Fruit fly (Drosophila melanogaster): ENCODE measurements around the gene Mulk.

The Mulk gene

DNA sequence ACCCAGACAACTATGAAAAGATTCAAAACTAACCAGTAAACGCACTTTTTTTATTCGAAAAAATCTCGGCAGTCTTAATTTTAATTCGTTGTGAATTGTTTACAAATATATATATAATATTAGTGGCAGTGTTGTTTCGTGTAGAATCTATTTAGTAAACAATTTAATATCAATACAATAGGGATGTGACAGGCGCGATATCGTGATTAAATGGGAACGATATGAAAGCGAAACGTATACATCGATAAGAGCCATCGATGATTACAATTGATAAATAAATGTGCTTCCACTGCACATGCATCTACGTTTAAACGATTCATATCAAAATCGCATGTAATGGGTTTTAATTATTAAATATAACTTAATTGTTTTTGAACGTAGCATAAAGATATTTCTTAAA, 7.5 kb downstream of the Mulk start (continued):
- TF ChIP-seq salm (tag; optimal IDR thresholded peaks at IDR 0.05) (no peak), D19A (tag; optimal IDR thresholded peaks at IDR 0.05) (no peak), row (GFP tag; IDR thresholded peaks at IDR 0.05) (peak; percentile 84), CG11695 (GFP tag; IDR thresholded peaks at IDR 0.05) (no peak), chinmo (GFP tag; IDR thresholded peaks at IDR 0.05; ENCODE audit: partially characterized antibody) (peak; percentile 81; the same call in 1 of the 4 replicates), chn (GFP tag; optimal IDR thresholded peaks at IDR 0.05) (no peak), CG34376 (GFP tag; optimal IDR thresholded peaks at IDR 0.05) (no peak), NC2α (GFP tag; optimal IDR thresholded peaks at IDR 0.05) (no peak), MBD-R2 (GFP tag; IDR thresholded peaks at IDR 0.05) (peak; percentile 37; the same call in 1 of the 2 replicates), aop (GFP tag; IDR thresholded peaks at IDR 0.05) (no peak), ham (GFP tag; IDR thresholded peaks at IDR 0.05) (no peak), stwl (tag; optimal IDR thresholded peaks at IDR 0.05) (peak; percentile 59), CG17359 (tag; optimal IDR thresholded peaks at IDR 0.05) (no peak), Myb (GFP tag; optimal IDR thresholded peaks at IDR 0.05) (no peak), sens (GFP tag) (no peak), Bdp1 (GFP tag; optimal IDR thresholded peaks at IDR 0.05) (no peak), CG4404 (GFP tag; IDR thresholded peaks at IDR 0.05) (no peak), toy (GFP tag; IDR thresholded peaks at IDR 0.05) (no peak), CG12942 (GFP tag; optimal IDR thresholded peaks at IDR 0.05) (no peak), CG17912 (GFP tag; optimal IDR thresholded peaks at IDR 0.05) (no peak), phol (tag; optimal IDR thresholded peaks at IDR 0.05) (no peak), CTCF (GFP tag; optimal IDR thresholded peaks at IDR 0.05) (no peak), CG4424 (GFP tag; optimal IDR thresholded peaks at IDR 0.05) (no peak), Hmr (GFP tag; optimal IDR thresholded peaks at IDR 0.05) (no peak), pho (GFP tag; optimal IDR thresholded peaks at IDR 0.05) (no peak), CG10267 (tag; optimal IDR thresholded peaks at IDR 0.05) (peak; percentile 17), CG14050 (GFP tag; IDR thresholded peaks at IDR 0.05) (no peak), Mrtf (GFP tag; IDR thresholded peaks at IDR 0.05) (no peak), hbn (GFP tag; IDR thresholded peaks at IDR 0.05; ENCODE audit: partially characterized antibody) (peak; percentile 61; the same call in 1 of the 2 replicates), vnd (GFP tag; IDR thresholded peaks at IDR 0.05; ENCODE audit: partially characterized antibody) (peak; percentile 88), Lpt (GFP tag; optimal IDR thresholded peaks at IDR 0.05) (no peak), bbx (GFP tag; IDR thresholded peaks at IDR 0.05; ENCODE audit: partially characterized antibody) (peak; percentile 96), zen2 (GFP tag; IDR thresholded peaks at IDR 0.05; ENCODE audit: partially characterized antibody) (no peak; the same call in 2 of the 3 replicates), CG10462 (GFP tag; optimal IDR thresholded peaks at IDR 0.05) (no peak), CG9817 (tag; optimal IDR thresholded peaks at IDR 0.05) (no peak), vfl (GFP tag; optimal IDR thresholded peaks at IDR 0.05) (no peak), ssp (GFP tag; IDR thresholded peaks at IDR 0.05) (peak; percentile 82), Doc2 (GFP tag; IDR thresholded peaks at IDR 0.05) (no peak), Jarid2 (GFP tag; optimal IDR thresholded peaks at IDR 0.05) (no peak), CG2129 (GFP tag; IDR thresholded peaks at IDR 0.05; ENCODE audit: partially characterized antibody) (peak; percentile 64; the same call in 1 of the 2 replicates), CG7963 (GFP tag; IDR thresholded peaks at IDR 0.05; ENCODE audit: partially characterized antibody) (peak; percentile 84), CG43689 (GFP tag; IDR thresholded peaks at IDR 0.05) (no peak), CG8281 (tag; optimal IDR thresholded peaks at IDR 0.05) (no peak), CG14965 (GFP tag; optimal IDR thresholded peaks at IDR 0.05; ENCODE audit: borderline replicate concordance) (no peak), Elba2 (GFP tag; optimal IDR thresholded peaks at IDR 0.05) (no peak), CG10209 (GFP tag; optimal IDR thresholded peaks at IDR 0.05) (no peak), CG10979 (tag; optimal IDR thresholded peaks at IDR 0.05) (no peak), CG1529 (GFP tag; optimal IDR thresholded peaks at IDR 0.05) (no peak), nmo (GFP tag; optimal IDR thresholded peaks at IDR 0.05) (peak; percentile 16), Ets65A (GFP tag) (no peak), CG34224 (GFP tag; IDR thresholded peaks at IDR 0.05; ENCODE audit: partially characterized antibody) (peak; percentile 86), Ravus (GFP tag; IDR thresholded peaks at IDR 0.05) (no peak)

Measured in whole organism, embryonic.